Worm (Caenorhabditis elegans): ENCODE measurements around the gene eri-1.
A peak's percentile ranks its signal among the peaks of the same experiment; 100 is the strongest.

eri-1 gene

DNA sequence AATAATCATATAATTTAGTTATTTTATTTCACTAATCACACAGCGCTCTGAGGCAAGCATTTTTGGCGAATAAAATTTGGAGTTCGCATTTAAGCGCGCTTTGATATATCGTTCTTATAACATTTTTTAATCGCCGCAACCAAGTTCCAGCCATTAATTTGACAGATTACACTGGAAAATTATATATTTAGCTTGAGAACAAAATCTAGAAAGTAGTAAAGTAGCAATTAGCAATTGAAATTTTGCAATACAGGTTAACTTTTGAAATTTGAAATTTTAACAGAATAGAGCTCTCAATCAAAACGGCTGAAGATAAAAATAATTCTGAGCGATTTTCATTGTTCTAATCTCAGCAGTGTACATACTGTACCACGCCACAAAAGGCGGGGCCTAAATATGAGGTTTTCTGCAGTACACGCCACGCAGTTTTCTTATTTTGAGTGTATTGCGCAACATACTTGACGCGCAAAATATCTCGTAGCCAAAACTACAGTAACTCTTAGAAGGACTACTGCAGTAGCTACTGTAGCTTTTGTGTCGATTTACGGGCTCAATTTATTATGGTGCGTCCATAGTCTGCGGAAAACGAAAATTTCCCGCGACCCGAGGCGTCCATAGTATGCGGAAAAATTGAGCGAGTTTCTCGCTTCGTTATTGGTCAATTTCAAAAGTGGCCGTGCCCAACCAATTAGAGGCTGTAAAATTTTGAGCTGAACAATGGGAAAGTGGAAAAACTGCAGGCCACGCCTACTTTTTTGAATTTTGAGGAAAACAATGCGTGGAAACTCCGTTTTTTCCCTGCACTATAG is 7.5 kb upstream of the eri-1 start (continued):
- TF ChIP-seq rpc-1 (optimal IDR thresholded peaks at IDR 0.05) (no peak), rpc-1 (tag; optimal IDR thresholded peaks at IDR 0.05) (no peak), unc-62 (GFP tag; optimal IDR thresholded peaks at IDR 0.05) (no peak), attf-3 (GFP tag; conservative IDR thresholded peaks at IDR 0.05) (no peak), D2030.7 (GFP tag; IDR thresholded peaks at IDR 0.05) (no peak), cebp-2 (GFP tag; IDR thresholded peaks at IDR 0.05) (0 out of 2 replicates have a peak, but pooled peaks have one; percentile 36), ztf-28 (GFP tag; IDR thresholded peaks at IDR 0.05) (no peak), Y56A3A.18 (GFP tag; IDR thresholded peaks at IDR 0.05) (no peak), ceh-27 (GFP tag; optimal IDR thresholded peaks at IDR 0.05) (no peak), hlh-12 (tag; optimal IDR thresholded peaks at IDR 0.05) (no peak), zim-3 (tag; optimal IDR thresholded peaks at IDR 0.05) (peak; percentile 69), ets-4 (GFP tag; optimal IDR thresholded peaks at IDR 0.05) (no peak), lin-26 (GFP tag; IDR thresholded peaks at IDR 0.05) (peak; percentile 65; the same call in 1 of the 2 replicates), mxl-1 (tag; optimal IDR thresholded peaks at IDR 0.05) (no peak), ztf-3 (GFP tag; optimal IDR thresholded peaks at IDR 0.05) (no peak), lir-1 (GFP tag; conservative IDR thresholded peaks at IDR 0.05) (no peak), somi-1 (GFP tag; optimal IDR thresholded peaks at IDR 0.05) (no peak), madf-8 (GFP tag; conservative IDR thresholded peaks at IDR 0.05) (no peak), nfya-1 (tag; optimal IDR thresholded peaks at IDR 0.05; ENCODE audit: borderline replicate concordance, insufficient read depth) (no peak), lsl-1 (GFP tag; optimal IDR thresholded peaks at IDR 0.05) (peak; percentile 74), sptf-2 (GFP tag; optimal IDR thresholded peaks at IDR 0.05) (no peak), ztf-22 (GFP tag; optimal IDR thresholded peaks at IDR 0.05) (no peak), Y53F4B.3 (GFP tag; IDR thresholded peaks at IDR 0.05) (no peak), Y67H2A.10 (GFP tag; conservative IDR thresholded peaks at IDR 0.05) (no peak), tbp1 (GFP tag; optimal IDR thresholded peaks at IDR 0.05) (peak; percentile 17), T26A5.8 (tag; optimal IDR thresholded peaks at IDR 0.05) (no peak), B0035.1 (tag; optimal IDR thresholded peaks at IDR 0.05) (no peak), bed-2 (GFP tag; IDR thresholded peaks at IDR 0.05) (no peak), let-607 (tag; optimal IDR thresholded peaks at IDR 0.05) (no peak), ceh-91 (GFP tag; IDR thresholded peaks at IDR 0.05) (no peak), egl-18 (GFP tag; IDR thresholded peaks at IDR 0.05) (no peak), akir-1 (GFP tag; optimal IDR thresholded peaks at IDR 0.05) (no peak), nhr-90 (tag; optimal IDR thresholded peaks at IDR 0.05) (no peak), ceh-58 (GFP tag; IDR thresholded peaks at IDR 0.05) (0 out of 2 replicates have a peak, but pooled peaks have one; percentile 66), hmg-1.2 (GFP tag; IDR thresholded peaks at IDR 0.05) (no peak; the same call in 1 of the 2 replicates), madf-10 (tag; optimal IDR thresholded peaks at IDR 0.05) (no peak), F37B4.10 (GFP tag; IDR thresholded peaks at IDR 0.05) (0 out of 2 replicates have a peak, but pooled peaks have one; percentile 81), nhr-179 (tag; optimal IDR thresholded peaks at IDR 0.05) (no peak), egl-44 (GFP tag; IDR thresholded peaks at IDR 0.05) (peak; percentile 57; the same call in 1 of the 2 replicates), unc-130 (GFP tag; optimal IDR thresholded peaks at IDR 0.05) (no peak), C06A6.2 (GFP tag; conservative IDR thresholded peaks at IDR 0.05) (no peak), ceh-79 (tag; optimal IDR thresholded peaks at IDR 0.05) (no peak), ztf-26 (tag; optimal IDR thresholded peaks at IDR 0.05) (no peak), chd-7 (tag; optimal IDR thresholded peaks at IDR 0.05) (peak; percentile 33), hsf-1 (GFP tag; IDR thresholded peaks at IDR 0.05) (peak; percentile 66), F57A8.1 (GFP tag; optimal IDR thresholded peaks at IDR 0.05) (no peak), hrde-1 (tag; optimal IDR thresholded peaks at IDR 0.05; ENCODE audit: borderline replicate concordance) (peak; percentile 77), K12H6.12 (tag; optimal IDR thresholded peaks at IDR 0.05) (no peak)

Measured in whole organism, young adult.